Worm (Caenorhabditis elegans) whole organism, mixed stage, embryonic: ENCODE results near the gene pgp-5.

Experiments used
- M03D4.4 ChIP-seq: sonication (generic microtip); optimal IDR thresholded peaks from 2 replicates; lab custom pipeline; 2017; ENCODE audit warnings: mild to moderate bottlenecking, missing genetic modification characterization, missing compliant biosample characterization
- ces-1 ChIP-seq: fragments of 150-350 bp; optimal IDR thresholded peaks from 2 replicates; lab custom pipeline; 2014; ENCODE audit warnings: missing biosample characterization, missing genetic modification reagents, missing genetic modification characterization
- elt-1 ChIP-seq: sonication (generic microtip); optimal IDR thresholded peaks from 2 replicates; lab custom pipeline; 2017; ENCODE audit warnings: missing genetic modification characterization, mild to moderate bottlenecking, missing compliant biosample characterization, antibody characterized with exemption, moderate library complexity, borderline replicate concordance; ENCODE audit not compliant: insufficient read depth
- lin-13 ChIP-seq: fragments of 150-350 bp; optimal IDR thresholded peaks from 2 replicates; lab custom pipeline; 2014; ENCODE audit warnings: missing biosample characterization, missing genetic modification characterization
- nhr-237 ChIP-seq: fragments of 150-350 bp; optimal IDR thresholded peaks from 2 replicates; lab custom pipeline; 2014; ENCODE audit warnings: missing biosample characterization, missing genetic modification characterization
- pha-4 ChIP-seq: fragments of 150-350 bp; optimal IDR thresholded peaks from 2 replicates; lab custom pipeline; 2018; ENCODE audit warnings: missing biosample characterization, missing genetic modification reagents, missing genetic modification characterization
- snpc-4 ChIP-seq: fragments of 150-350 bp; optimal IDR thresholded peaks from 2 replicates; lab custom pipeline; 2014; ENCODE audit warnings: missing biosample characterization, missing genetic modification characterization
- unc-62 ChIP-seq: fragments of 150-350 bp; optimal IDR thresholded peaks from 2 replicates; lab custom pipeline; 2014; ENCODE audit warnings: missing biosample characterization, missing genetic modification reagents, missing genetic modification characterization

DNA sequence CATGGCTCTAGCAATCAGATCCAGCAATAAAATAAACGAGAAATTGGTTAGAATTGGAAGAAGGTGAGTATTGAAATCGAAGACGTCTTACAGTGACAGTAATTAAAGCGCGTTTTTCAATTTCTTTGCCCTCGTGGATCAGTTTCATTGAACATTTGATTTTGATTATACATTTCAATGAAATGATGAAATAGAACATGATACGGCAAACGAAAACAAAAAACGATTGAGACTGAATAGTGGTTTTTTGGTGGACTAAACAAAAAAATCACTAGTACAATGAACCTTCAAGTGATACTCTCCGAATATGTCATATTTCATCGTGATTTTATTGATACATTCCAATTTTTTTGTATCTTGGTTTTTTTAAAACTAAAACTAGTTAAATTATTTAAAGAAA is 37.4 kb upstream of the pgp-5 start, which contains the start of gene haly-1:
- TF ChIP-seq M03D4.4 (no peak), pha-4 (no peak), snpc-4 (no peak), nhr-237 (tag; lab: Kevin White, UChicago) (no peak), lin-13 (tag; lab: Kevin White, UChicago) (no peak), unc-62 (GFP tag; lab: Kevin White, UChicago) (no peak), ces-1 (GFP tag; lab: Kevin White, UChicago) (no peak), elt-1 (tag; lab: Kevin White, UChicago) (no peak)
